Worm (Caenorhabditis elegans) whole organism, L2 larva: ENCODE measurements around the gene cpr-2.
A peak's percentile ranks its signal among the peaks of the same experiment; 100 is the strongest.

Source experiments
- C34F6.9 ChIP-seq: fragments of 150-350 bp; optimal IDR thresholded peaks from 2 replicates; lab custom pipeline; 2014; ENCODE audit warnings: missing biosample characterization, missing genetic modification characterization
- F13H6.1 ChIP-seq: sonication (generic microtip); optimal IDR thresholded peaks from 2 replicates; lab custom pipeline; 2016; ENCODE audit warnings: missing genetic modification characterization, missing compliant biosample characterization
- Y55F3AM.14 ChIP-seq: fragments of 200-800 bp; sonication (Bioruptor generic); optimal IDR thresholded peaks from 2 replicates; lab custom pipeline; 2018; ENCODE audit warnings: mild to moderate bottlenecking, missing genetic modification characterization, missing compliant biosample characterization
- ZK546.5 ChIP-seq: sonication (generic microtip); optimal IDR thresholded peaks from 2 replicates; lab custom pipeline; 2017; ENCODE audit warnings: missing biosample characterization, missing genetic modification characterization
- alr-1 ChIP-seq: fragments of 150-350 bp; optimal IDR thresholded peaks from 2 replicates; lab custom pipeline; 2014; ENCODE audit warnings: missing biosample characterization, missing genetic modification characterization
- aly-2 ChIP-seq: fragments of 150-350 bp; optimal IDR thresholded peaks from 2 replicates; lab custom pipeline; 2014; ENCODE audit warnings: missing biosample characterization, missing genetic modification characterization
- ceh-16 ChIP-seq: fragments of 150-350 bp; optimal IDR thresholded peaks from 2 replicates; lab custom pipeline; 2014; ENCODE audit warnings: missing biosample characterization, missing genetic modification characterization
- dmd-4 ChIP-seq: sonication (generic microtip); optimal IDR thresholded peaks from 2 replicates; lab custom pipeline; 2017; ENCODE audit warnings: missing biosample characterization, missing genetic modification characterization
- egl-27 ChIP-seq: sonication (generic microtip); optimal IDR thresholded peaks from 3 replicates; lab custom pipeline; 2017; ENCODE audit warnings: missing biosample characterization, missing genetic modification reagents, missing genetic modification characterization
- elt-3 ChIP-seq: sonication (generic microtip); optimal IDR thresholded peaks from 2 replicates; lab custom pipeline; 2017; ENCODE audit warnings: missing biosample characterization, missing genetic modification characterization
- fos-1 ChIP-seq: fragments of 150-350 bp; optimal IDR thresholded peaks from 2 replicates; lab custom pipeline; 2014; ENCODE audit warnings: missing biosample characterization, missing genetic modification characterization
- gmeb-1 ChIP-seq: fragments of 150-350 bp; optimal IDR thresholded peaks from 2 replicates; lab custom pipeline; 2014; ENCODE audit warnings: missing biosample characterization, missing genetic modification characterization
- lin-11 ChIP-seq: fragments of 150-350 bp; sonication (generic microtip); optimal IDR thresholded peaks from 2 replicates; lab custom pipeline; 2014; ENCODE audit warnings: missing biosample characterization, missing genetic modification characterization, inconsistent platforms, mixed read lengths
- lin-13 ChIP-seq: fragments of 150-350 bp; optimal IDR thresholded peaks from 2 replicates; lab custom pipeline; 2014; ENCODE audit warnings: missing biosample characterization, missing genetic modification reagents, missing genetic modification characterization
- lsy-2 ChIP-seq, 2 experiments: fragments of 150-350 bp in 1 of 2; sonication (generic microtip) in 1 of 2; optimal IDR thresholded peaks; 2 replicates each; lab custom pipeline; 2014 to 2017; ENCODE audit warnings: missing biosample characterization in 2 of 2, missing genetic modification characterization in 2 of 2
- mab-5 ChIP-seq: fragments of 150-350 bp; optimal IDR thresholded peaks from 2 replicates; lab custom pipeline; 2014; ENCODE audit warnings: missing biosample characterization, missing genetic modification characterization
- mbf-1 ChIP-seq: sonication (generic microtip); optimal IDR thresholded peaks from 2 replicates; lab custom pipeline; 2017; ENCODE audit warnings: missing biosample characterization, missing genetic modification characterization
- mdl-1 ChIP-seq, 2 experiments: fragments of 150-350 bp in 1 of 2; sonication (generic microtip) in 1 of 2; optimal IDR thresholded peaks; 2 replicates each; lab custom pipeline; 2017; ENCODE audit warnings: missing biosample characterization in 2 of 2, missing genetic modification characterization in 2 of 2
- nhr-10 ChIP-seq: sonication (generic microtip); optimal IDR thresholded peaks from 2 replicates; lab custom pipeline; 2017; ENCODE audit warnings: missing biosample characterization, missing genetic modification characterization
- nhr-11 ChIP-seq: fragments of 150-350 bp; optimal IDR thresholded peaks from 2 replicates; lab custom pipeline; 2014; ENCODE audit warnings: missing biosample characterization, missing genetic modification characterization
- nhr-21 ChIP-seq: fragments of 150-350 bp; optimal IDR thresholded peaks from 2 replicates; lab custom pipeline; 2014; ENCODE audit warnings: missing biosample characterization, missing genetic modification characterization
- nhr-23 ChIP-seq: fragments of 150-350 bp; optimal IDR thresholded peaks from 2 replicates; lab custom pipeline; 2014; ENCODE audit warnings: missing biosample characterization, missing genetic modification reagents, missing genetic modification characterization
- nhr-237 ChIP-seq: fragments of 150-350 bp; optimal IDR thresholded peaks from 2 replicates; lab custom pipeline; 2014; ENCODE audit warnings: missing biosample characterization, missing genetic modification characterization
- nhr-25 ChIP-seq: fragments of 150-350 bp; sonication (generic microtip); optimal IDR thresholded peaks from 3 replicates; lab custom pipeline; 2014; ENCODE audit warnings: missing biosample characterization, missing genetic modification characterization
- nhr-6 ChIP-seq: fragments of 150-350 bp; optimal IDR thresholded peaks from 2 replicates; lab custom pipeline; 2014; ENCODE audit warnings: missing biosample characterization, missing genetic modification characterization
- nhr-77 ChIP-seq: fragments of 150-350 bp; optimal IDR thresholded peaks from 2 replicates; lab custom pipeline; 2014; ENCODE audit warnings: missing biosample characterization, missing genetic modification characterization
- sem-4 ChIP-seq: fragments of 150-350 bp; optimal IDR thresholded peaks from 2 replicates; lab custom pipeline; 2014; ENCODE audit warnings: missing biosample characterization, missing genetic modification reagents, missing genetic modification characterization
- skn-1 ChIP-seq: sonication (generic microtip); optimal IDR thresholded peaks from 2 replicates; lab custom pipeline; 2017; ENCODE audit warnings: missing biosample characterization, missing genetic modification characterization
- sma-3 ChIP-seq: sonication (generic microtip); optimal IDR thresholded peaks from 2 replicates; lab custom pipeline; 2016; ENCODE audit warnings: missing genetic modification reagents, missing genetic modification characterization, missing compliant biosample characterization
- snpc-4 ChIP-seq: fragments of 150-350 bp; optimal IDR thresholded peaks from 2 replicates; lab custom pipeline; 2014; ENCODE audit warnings: missing biosample characterization, missing genetic modification characterization
- unc-39 ChIP-seq: fragments of 150-350 bp; optimal IDR thresholded peaks from 2 replicates; lab custom pipeline; 2014; ENCODE audit warnings: missing biosample characterization, missing genetic modification characterization
- unc-62 ChIP-seq: fragments of 150-350 bp; optimal IDR thresholded peaks from 2 replicates; lab custom pipeline; 2014; ENCODE audit warnings: missing biosample characterization, missing genetic modification reagents, missing genetic modification characterization
- zag-1 ChIP-seq: fragments of 150-350 bp; optimal IDR thresholded peaks from 2 replicates; lab custom pipeline; 2014; ENCODE audit warnings: missing biosample characterization, missing genetic modification characterization
- ztf-1 ChIP-seq: fragments of 200-800 bp; sonication (Bioruptor generic); conservative IDR thresholded peaks from 2 replicates; pipeline ENCODE4 v1.3.6; 2022; ENCODE audit warnings: missing genetic modification characterization, missing compliant biosample characterization

Gene cpr-2

DNA sequence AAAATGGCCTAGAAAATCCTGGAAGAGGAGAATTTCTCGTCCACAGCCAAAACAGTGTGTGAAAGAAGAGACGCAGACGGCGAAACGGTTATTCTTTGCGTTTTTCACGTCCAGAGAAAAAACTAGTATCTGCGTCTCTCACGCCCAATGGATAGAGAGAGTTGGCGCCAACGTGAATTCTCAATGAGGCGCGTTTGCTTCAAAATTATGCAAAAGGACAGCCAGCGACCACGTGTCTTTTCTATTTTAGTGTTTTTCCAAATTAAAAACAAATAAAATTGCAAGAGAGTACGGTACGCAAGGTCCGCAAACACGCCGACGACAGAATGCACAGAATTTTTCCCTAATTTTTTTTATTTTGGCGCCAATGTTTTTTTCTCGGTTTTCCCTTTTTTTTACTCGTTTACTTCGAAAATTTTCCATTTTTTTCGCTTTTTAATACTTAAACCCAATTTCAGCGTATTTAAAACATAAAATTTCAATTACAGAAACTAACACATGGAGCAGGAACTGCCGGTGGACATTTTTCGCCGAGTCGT is 4.1 kb upstream of the cpr-2 start, which contains the start of gene Y32B12B.2 (continued):
- TF ChIP-seq nhr-10 (tag; lab: Kevin White, UChicago) (no peak), gmeb-1 (tag; lab: Kevin White, UChicago) (peak; percentile 72), unc-39 (no peak), aly-2 (tag; lab: Kevin White, UChicago) (no peak), nhr-237 (tag; lab: Kevin White, UChicago) (no peak)

DNA sequence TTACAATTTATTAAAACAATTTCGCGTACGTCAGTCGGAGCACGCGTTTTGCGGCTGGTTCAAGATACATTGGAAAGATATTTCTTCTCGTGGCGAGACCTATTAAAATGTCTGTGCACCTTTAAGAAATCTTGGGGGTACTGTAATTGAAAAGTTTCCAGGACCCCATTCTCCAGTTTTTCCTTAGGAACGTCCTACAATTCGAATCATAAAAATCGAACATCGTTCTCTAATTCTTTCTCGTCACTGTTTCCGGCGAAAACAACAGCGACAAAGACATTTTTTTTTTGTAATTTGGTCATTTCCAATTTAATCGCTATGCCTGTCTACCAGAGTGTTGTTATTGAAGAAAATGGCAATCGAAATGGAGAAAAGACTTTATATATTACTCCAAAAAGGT is 2.8 kb upstream of the cpr-2 start, which contains the start of gene Y32B12B.1:
TSS of gene Y32B12B.1 (plus strand) at position 301 of the 400 bp plus-strand sequence.
- TF ChIP-seq egl-27 (tag; lab: Kevin White, UChicago): no peak
- no peak for TF ChIP-seq F13H6.1 (tag; lab: Kevin White, UChicago)
- TF ChIP-seq zag-1 (tag; lab: Kevin White, UChicago): no peak
- TF ChIP-seq nhr-237 (tag; lab: Kevin White, UChicago): no peak
- no peak for TF ChIP-seq nhr-21 (tag; lab: Kevin White, UChicago)
- no peak for TF ChIP-seq mab-5
- TF ChIP-seq ZK546.5: no peak
- no peak for TF ChIP-seq lsy-2 (tag; optimal IDR thresholded peaks at IDR 0.05; lab: Kevin White, UChicago)
- TF ChIP-seq skn-1: no peak
- no peak for TF ChIP-seq nhr-6 (tag; lab: Kevin White, UChicago)
- no peak for TF ChIP-seq aly-2 (tag; lab: Kevin White, UChicago)
- TF ChIP-seq nhr-11 (tag; lab: Kevin White, UChicago): no peak
- no peak for TF ChIP-seq alr-1 (tag; lab: Kevin White, UChicago)
- TF ChIP-seq gmeb-1 (tag; lab: Kevin White, UChicago): no peak
- TF ChIP-seq, all 48 proteins: peak for 0

DNA sequence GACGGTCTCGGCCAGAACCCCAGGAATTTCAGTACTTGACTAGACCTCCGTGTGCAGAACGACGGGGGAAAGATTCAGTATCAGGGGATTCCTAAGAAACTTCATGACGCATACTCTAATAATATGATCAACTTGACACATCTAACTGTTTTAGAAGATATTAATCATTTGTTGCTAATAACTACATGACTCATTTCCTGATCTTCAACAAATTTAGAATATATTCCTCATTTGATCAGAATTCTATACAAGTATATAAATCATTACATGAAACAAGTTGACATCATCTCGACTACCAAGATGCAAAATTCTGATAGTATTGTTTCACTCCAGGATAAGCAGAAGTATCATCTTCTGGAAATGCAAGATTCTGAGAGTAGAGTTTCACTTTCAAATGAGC is 1.3 kb upstream of the cpr-2 start, which contains the start of gene Y32B12B.8:
TSS of gene Y32B12B.8 (plus strand) at position 301 of the 400 bp plus-strand sequence.
- TF ChIP-seq sma-3 (no peak), fos-1 (tag; lab: Kevin White, UChicago) (no peak), ceh-16 (tag; lab: Kevin White, UChicago) (no peak), nhr-11 (tag; lab: Kevin White, UChicago) (no peak), lsy-2 (tag; optimal IDR thresholded peaks at IDR 0.05; lab: Kevin White, UChicago) (no peak), C34F6.9 (tag; lab: Kevin White, UChicago) (no peak), nhr-237 (tag; lab: Kevin White, UChicago) (no peak), mbf-1 (tag; lab: Kevin White, UChicago) (no peak), dmd-4 (tag; lab: Kevin White, UChicago) (no peak), nhr-25 (no peak), unc-62 (GFP tag; lab: Kevin White, UChicago) (no peak), nhr-23 (tag; lab: Kevin White, UChicago) (no peak), Y55F3AM.14 (GFP tag; lab: Kevin White, UChicago) (no peak), alr-1 (tag; lab: Kevin White, UChicago) (no peak)

DNA sequence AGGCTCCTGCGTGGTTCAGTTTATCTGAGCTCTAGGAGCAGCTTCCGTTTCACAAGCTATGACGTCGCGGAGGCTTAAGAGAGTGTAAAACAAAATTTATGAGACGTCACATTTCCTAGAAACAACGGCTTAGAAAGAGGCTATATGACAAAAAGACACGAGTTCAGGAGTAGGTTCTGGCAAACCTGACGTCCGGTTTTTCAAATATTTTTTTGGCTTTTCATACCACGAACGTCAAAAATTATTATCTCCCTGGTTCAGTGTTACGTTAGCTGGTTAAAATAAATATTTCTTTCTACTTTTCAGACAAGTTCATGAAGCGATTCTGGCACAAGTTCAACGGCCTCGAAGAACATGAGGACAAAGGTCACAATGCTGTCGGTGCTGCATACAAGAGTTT is 6.1 kb downstream of the cpr-2 start, which contains the start of gene F36D3.16:
TSS of gene F36D3.16 (plus strand) at position 301 of the 400 bp plus-strand sequence.
- TF ChIP-seq aly-2 (tag; lab: Kevin White, UChicago): no peak
- TF ChIP-seq lin-13: no peak
- no peak for TF ChIP-seq mdl-1 (tag; optimal IDR thresholded peaks at IDR 0.05; lab: Kevin White, UChicago)
- no peak for TF ChIP-seq snpc-4
- no peak for TF ChIP-seq lin-11 (tag; lab: Kevin White, UChicago)
- TF ChIP-seq C34F6.9 (tag; lab: Kevin White, UChicago): no peak
- no peak for TF ChIP-seq nhr-237 (tag; lab: Kevin White, UChicago)
- TF ChIP-seq nhr-6 (tag; lab: Kevin White, UChicago): no peak
- TF ChIP-seq gmeb-1 (tag; lab: Kevin White, UChicago): no peak
- no peak for TF ChIP-seq unc-62 (GFP tag; lab: Kevin White, UChicago)
- TF ChIP-seq sem-4 (tag; lab: Kevin White, UChicago): no peak
- no peak for TF ChIP-seq elt-3

DNA sequence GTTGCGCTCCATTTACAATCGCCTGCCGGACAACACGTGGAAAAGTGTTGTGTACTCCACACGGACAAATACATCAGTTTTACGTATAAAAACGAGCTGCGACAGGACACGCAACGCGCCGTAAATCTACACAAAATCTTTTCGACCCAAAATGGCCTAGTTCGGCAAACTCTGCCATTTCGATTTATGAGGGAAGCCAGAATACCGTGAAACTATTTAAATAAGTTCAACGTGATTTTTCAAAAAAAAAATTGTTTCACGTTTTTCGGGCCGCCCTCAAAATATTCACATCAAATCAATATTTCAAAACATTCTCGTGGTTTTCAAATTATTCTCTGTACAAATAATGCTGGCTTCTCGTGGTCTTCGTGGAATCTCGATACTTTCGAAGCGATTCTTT is 7.0 kb downstream of the cpr-2 start, which contains the start of gene F36D3.8:
TSS of gene F36D3.8 (plus strand) at position 301 of the 400 bp plus-strand sequence.
- TF ChIP-seq elt-3: no peak
- TF ChIP-seq nhr-10 (tag; lab: Kevin White, UChicago): no peak
- TF ChIP-seq lsy-2 (tag; optimal IDR thresholded peaks at IDR 0.05; lab: Kevin White, UChicago): no peak
- TF ChIP-seq F13H6.1 (tag; lab: Kevin White, UChicago): no peak
- TF ChIP-seq ztf-1 (GFP tag; lab: Robert Waterston, UW): no peak
- TF ChIP-seq sem-4 (tag; lab: Kevin White, UChicago): no peak
- no peak for TF ChIP-seq gmeb-1 (tag; lab: Kevin White, UChicago)
- no peak for TF ChIP-seq nhr-237 (tag; lab: Kevin White, UChicago)
- no peak for TF ChIP-seq aly-2 (tag; lab: Kevin White, UChicago)
- no peak for TF ChIP-seq alr-1 (tag; lab: Kevin White, UChicago)
- TF ChIP-seq ceh-16 (tag; lab: Kevin White, UChicago): no peak
- TF ChIP-seq nhr-77 (tag; lab: Kevin White, UChicago): no peak
